Worm (Caenorhabditis elegans) whole organism, dauer: ENCODE results near the gene T19H12.12.
"Not testable (repeated sequence)": the region's sequence is repeated elsewhere in the genome, so short reads cannot be mapped to it uniquely, and the experiment has no call there.

Source experiments
- unc-62 ChIP-seq: sonication (generic microtip); optimal IDR thresholded peaks from 2 replicates; lab custom pipeline; 2017; ENCODE audit warnings: missing biosample characterization, missing genetic modification reagents, missing genetic modification characterization

Gene T19H12.12

ce11 chrV:4870627-4871026 lies 14.0 kb upstream of the T19H12.12 start:
- no peak for TF ChIP-seq unc-62

ce11 chrV:4871992-4872391 lies 12.6 kb upstream of the T19H12.12 start, which contains the start of gene srd-33:
srd-33 (plus strand) TSS chrV:4872292.
- no peak for TF ChIP-seq unc-62

- no peak for TF ChIP-seq unc-62
Observed at ce11 chrV:4877587-4877986, 7.0 kb upstream of the T19H12.12 start, which contains the start of gene T19H12.6. T19H12.6 (minus strand) TSS chrV:4877687.

- no peak for TF ChIP-seq unc-62
Observed at ce11 chrV:4879251-4879650, 5.3 kb upstream of the T19H12.12 start, which contains the start of gene T19H12.15. T19H12.15 (minus strand) TSS chrV:4879351.

ce11 chrV:4881377-4881776 lies 3.2 kb upstream of the T19H12.12 start, which contains the start of gene str-32:
str-32 (minus strand) TSS chrV:4881477.
- TF ChIP-seq unc-62, result no peak

- TF ChIP-seq unc-62, result no peak
Observed at ce11 chrV:4885372-4885771, 782 bp downstream of the T19H12.12 start, which contains the start of gene T19H12.3. T19H12.3 (plus strand) TSS chrV:4885672.

- no peak for TF ChIP-seq unc-62
Observed at ce11 chrV:4889477-4889876, 4.9 kb downstream of the T19H12.12 start, which contains the start of gene ugt-12. ugt-12 (minus strand) TSS chrV:4889629.

ce11 chrV:4889976-4890479 lies 5.4 kb downstream of the T19H12.12 start, which contains the start of gene T19H12.2:
T19H12.2 (plus strand) TSS chrV:4890429.
- no peak for TF ChIP-seq unc-62

- TF ChIP-seq unc-62, result no peak
Observed at ce11 chrV:4890781-4891180, 6.2 kb downstream of the T19H12.12 start.

- no peak for TF ChIP-seq unc-62
Observed at ce11 chrV:4891305-4891704, 6.7 kb downstream of the T19H12.12 start.

ce11 chrV:4894971-4895370 lies 10.4 kb downstream of the T19H12.12 start, which contains the start of gene ugt-11:
ugt-11 (minus strand) TSS chrV:4895071.
- no peak for TF ChIP-seq unc-62

ce11 chrV:4895744-4896143 lies 11.2 kb downstream of the T19H12.12 start, which contains the start of gene ugt-9:
ugt-9 (plus strand) TSS chrV:4896048.
- no peak for TF ChIP-seq unc-62

- not testable (repeated sequence) for TF ChIP-seq unc-62
Observed at ce11 chrV:4900020-4900419, 15.4 kb downstream of the T19H12.12 start, which contains the start of gene ugt-10. ugt-10 (minus strand) TSS chrV:4900120.

ce11 chrV:4901074-4901473 lies 16.5 kb downstream of the T19H12.12 start, which contains the start of gene ugt-67:
ugt-67 (plus strand) TSS chrV:4901374.
- no peak for TF ChIP-seq unc-62

ce11 chrV:4903696-4904095 lies 19.1 kb downstream of the T19H12.12 start, which contains the start of gene ugt-8:
ugt-8 (plus strand) TSS chrV:4903930.
- no peak for TF ChIP-seq unc-62

ce11 chrV:4905953-4906352 lies 21.4 kb downstream of the T19H12.12 start, which contains the start of gene ugt-14:
ugt-14 (plus strand) TSS chrV:4906253.
- no peak for TF ChIP-seq unc-62

- TF ChIP-seq unc-62, result no peak
Observed at ce11 chrV:4908591-4908990, 24.0 kb downstream of the T19H12.12 start, which contains the start of gene ugt-13. ugt-13 (plus strand) TSS chrV:4908884.

ce11 chrV:4912313-4912712 lies 27.7 kb downstream of the T19H12.12 start, which contains the start of gene H23N18.5:
H23N18.5 (minus strand) TSS chrV:4912381.
- no peak for TF ChIP-seq unc-62
